Fruit fly (Drosophila melanogaster) whole organism, prepupa: ENCODE measurements around the gene CG43149.

ENCODE experiments used
- Blimp-1 ChIP-seq: fragments of 200-800 bp; sonication (Bioruptor generic); optimal IDR thresholded peaks from 3 replicates; lab custom pipeline; 2017; ENCODE audit warnings: missing biosample characterization, missing genetic modification characterization, mild to moderate bottlenecking, moderate library complexity, missing genetic modification reagents
- CG10669 ChIP-seq: fragments of 200-800 bp; sonication (Bioruptor generic); optimal IDR thresholded peaks from 3 replicates; lab custom pipeline; 2018; ENCODE audit warnings: missing biosample characterization, mild to moderate bottlenecking, missing genetic modification characterization, moderate library complexity
- CG11762 ChIP-seq: fragments of 200-800 bp; sonication (Bioruptor generic); optimal IDR thresholded peaks from 3 replicates; lab custom pipeline; 2016; ENCODE audit warnings: missing biosample characterization, missing genetic modification characterization; ENCODE audit not compliant: insufficient read depth
- CG11902 ChIP-seq: fragments of 200-800 bp; sonication (Bioruptor generic); optimal IDR thresholded peaks from 3 replicates; lab custom pipeline; 2016; ENCODE audit warnings: missing biosample characterization, missing genetic modification characterization
- CG15336 ChIP-seq: fragments of 200-800 bp; sonication (Bioruptor generic); IDR thresholded peaks from 2 replicates; pipeline ENCODE4 v1.3.6; 2022; ENCODE audit warnings: missing biosample characterization, missing genetic modification characterization
- CG1621 ChIP-seq: fragments of 200-800 bp; sonication (Bioruptor generic); optimal IDR thresholded peaks from 3 replicates; lab custom pipeline; 2018; ENCODE audit warnings: missing biosample characterization, mild to moderate bottlenecking, missing genetic modification characterization
- CG16779 ChIP-seq: fragments of 200-800 bp; sonication (Bioruptor generic); optimal IDR thresholded peaks from 3 replicates; lab custom pipeline; 2017; ENCODE audit warnings: missing biosample characterization, mild to moderate bottlenecking, missing genetic modification characterization
- CG3032 ChIP-seq: fragments of 200-800 bp; optimal IDR thresholded peaks from 2 replicates; lab custom pipeline; 2019; ENCODE audit warnings: missing biosample characterization, mild to moderate bottlenecking, missing genetic modification characterization, moderate library complexity
- CG31627 ChIP-seq: fragments of 200-800 bp; sonication (Bioruptor generic); optimal IDR thresholded peaks from 3 replicates; lab custom pipeline; 2016; ENCODE audit warnings: missing biosample characterization, missing genetic modification characterization
- CG32006 ChIP-seq: fragments of 200-800 bp; sonication (Bioruptor generic); optimal IDR thresholded peaks from 3 replicates; lab custom pipeline; 2017; ENCODE audit warnings: missing biosample characterization, mild to moderate bottlenecking, missing genetic modification characterization
- CG34406 ChIP-seq: fragments of 200-800 bp; sonication (Bioruptor generic); optimal IDR thresholded peaks from 3 replicates; lab custom pipeline; 2016; ENCODE audit warnings: missing biosample characterization, missing genetic modification characterization
- CG3919 ChIP-seq: fragments of 200-800 bp; sonication (Bioruptor generic); optimal IDR thresholded peaks from 3 replicates; lab custom pipeline; 2016; ENCODE audit warnings: missing biosample characterization, missing genetic modification characterization
- CG6276 ChIP-seq: fragments of 200-800 bp; sonication (Bioruptor generic); optimal IDR thresholded peaks from 2 replicates; lab custom pipeline; 2017; ENCODE audit warnings: missing biosample characterization, mild to moderate bottlenecking, missing genetic modification characterization
- CG6808 ChIP-seq: fragments of 200-800 bp; sonication (Bioruptor generic); optimal IDR thresholded peaks from 3 replicates; lab custom pipeline; 2017; ENCODE audit warnings: missing biosample characterization, missing genetic modification characterization, mild to moderate bottlenecking, moderate library complexity, missing genetic modification reagents
- CG6854 ChIP-seq: fragments of 200-800 bp; sonication (Bioruptor generic); optimal IDR thresholded peaks from 2 replicates; lab custom pipeline; 2017; ENCODE audit warnings: missing biosample characterization, mild to moderate bottlenecking, missing genetic modification characterization
- CG7368 ChIP-seq: fragments of 200-800 bp; sonication (Bioruptor generic); optimal IDR thresholded peaks from 3 replicates; lab custom pipeline; 2016; ENCODE audit warnings: missing biosample characterization, missing genetic modification characterization
- CG8119 ChIP-seq: fragments of 200-800 bp; sonication (Bioruptor generic); IDR thresholded peaks from 3 replicates; pipeline ENCODE4 v1.3.6; 2022; ENCODE audit warnings: missing biosample characterization, missing genetic modification characterization
- CG8319 ChIP-seq: fragments of 200-800 bp; sonication (Bioruptor generic); optimal IDR thresholded peaks from 3 replicates; lab custom pipeline; 2016; ENCODE audit warnings: missing biosample characterization, missing genetic modification characterization
- CG8632 ChIP-seq: fragments of 200-800 bp; sonication (Bioruptor generic); optimal IDR thresholded peaks from 3 replicates; lab custom pipeline; 2016; ENCODE audit warnings: missing biosample characterization, missing genetic modification characterization
- CG9139 ChIP-seq: fragments of 200-800 bp; sonication (Bioruptor generic); optimal IDR thresholded peaks from 3 replicates; lab custom pipeline; 2017; ENCODE audit warnings: missing biosample characterization, mild to moderate bottlenecking, missing genetic modification characterization
- Eip78C ChIP-seq: fragments of 200-800 bp; sonication (Bioruptor generic); peaks from one replicate; lab custom pipeline; 2016; ENCODE audit warnings: missing biosample characterization, missing genetic modification characterization
- Eip93F ChIP-seq: fragments of 200-800 bp; sonication (Bioruptor generic); optimal IDR thresholded peaks from 2 replicates; lab custom pipeline; 2016; ENCODE audit warnings: missing biosample characterization, mild to moderate bottlenecking, missing genetic modification characterization
- Ets21C ChIP-seq: fragments of 200-800 bp; sonication (Bioruptor generic); optimal IDR thresholded peaks from 3 replicates; lab custom pipeline; 2016; ENCODE audit warnings: missing biosample characterization, missing genetic modification characterization
- Ets96B ChIP-seq: fragments of 200-800 bp; optimal IDR thresholded peaks from 2 replicates; lab custom pipeline; 2019; ENCODE audit warnings: missing biosample characterization, mild to moderate bottlenecking, missing genetic modification characterization, moderate library complexity
- Gug ChIP-seq: fragments of 200-800 bp; sonication (Bioruptor generic); IDR thresholded peaks from 2 replicates; pipeline ENCODE4 v1.3.6; 2022; ENCODE audit warnings: missing biosample characterization, missing genetic modification characterization
- Hr39 ChIP-seq: fragments of 200-800 bp; sonication (Bioruptor generic); optimal IDR thresholded peaks from 2 replicates; lab custom pipeline; 2016; ENCODE audit warnings: missing biosample characterization, missing genetic modification characterization
- Hr4 ChIP-seq: fragments of 200-800 bp; sonication (Bioruptor generic); optimal IDR thresholded peaks from 3 replicates; lab custom pipeline; 2016; ENCODE audit warnings: missing biosample characterization, missing genetic modification characterization
- Met ChIP-seq: fragments of 200-800 bp; sonication (Bioruptor generic); optimal IDR thresholded peaks from 3 replicates; lab custom pipeline; 2016; ENCODE audit warnings: missing biosample characterization, missing genetic modification characterization
- Smox ChIP-seq: fragments of 200-800 bp; sonication (Bioruptor generic); optimal IDR thresholded peaks from 3 replicates; lab custom pipeline; 2016; ENCODE audit warnings: missing biosample characterization, missing genetic modification characterization
- Sox102F ChIP-seq: fragments of 200-800 bp; sonication (Bioruptor generic); optimal IDR thresholded peaks from 2 replicates; lab custom pipeline; 2016; ENCODE audit warnings: missing biosample characterization, mild to moderate bottlenecking, missing genetic modification characterization
- Sox14 ChIP-seq: fragments of 200-800 bp; sonication (Bioruptor generic); optimal IDR thresholded peaks from 3 replicates; lab custom pipeline; 2016; ENCODE audit warnings: missing biosample characterization, missing genetic modification characterization
- achi ChIP-seq: fragments of 200-800 bp; sonication (Bioruptor generic); optimal IDR thresholded peaks from 3 replicates; lab custom pipeline; 2016; ENCODE audit warnings: missing biosample characterization, missing genetic modification characterization
- acj6 ChIP-seq: fragments of 200-800 bp; sonication (Bioruptor generic); optimal IDR thresholded peaks from 3 replicates; lab custom pipeline; 2016; ENCODE audit warnings: missing biosample characterization, missing genetic modification characterization
- eg ChIP-seq: fragments of 200-800 bp; sonication (Bioruptor generic); IDR thresholded peaks from 3 replicates; pipeline ENCODE4 v1.3.6; 2022; ENCODE audit warnings: missing biosample characterization, missing genetic modification characterization
- fd59A ChIP-seq: fragments of 200-800 bp; sonication (Bioruptor generic); optimal IDR thresholded peaks from 2 replicates; lab custom pipeline; 2017; ENCODE audit warnings: missing biosample characterization, mild to moderate bottlenecking, missing genetic modification characterization, missing genetic modification reagents
- fd85E ChIP-seq: fragments of 200-800 bp; sonication (Bioruptor generic); optimal IDR thresholded peaks from 3 replicates; lab custom pipeline; 2016; ENCODE audit warnings: missing biosample characterization, missing genetic modification characterization
- fkh ChIP-seq: fragments of 200-800 bp; sonication (Bioruptor generic); optimal IDR thresholded peaks from 3 replicates; lab custom pipeline; 2017; ENCODE audit warnings: missing biosample characterization, mild to moderate bottlenecking, missing genetic modification characterization, moderate library complexity
- lz ChIP-seq: fragments of 200-800 bp; sonication (Bioruptor generic); optimal IDR thresholded peaks from 3 replicates; lab custom pipeline; 2016; ENCODE audit warnings: missing biosample characterization, missing genetic modification characterization
- net ChIP-seq: fragments of 200-800 bp; sonication (Bioruptor generic); optimal IDR thresholded peaks from 3 replicates; lab custom pipeline; 2016; ENCODE audit warnings: missing biosample characterization, missing genetic modification characterization
- pdm3 ChIP-seq: fragments of 200-800 bp; sonication (Bioruptor generic); optimal IDR thresholded peaks from 3 replicates; lab custom pipeline; 2016; ENCODE audit warnings: missing biosample characterization, missing genetic modification characterization
- salr ChIP-seq, 2 experiments: fragments of 200-800 bp; sonication (Bioruptor generic); optimal IDR thresholded peaks; 3 replicates each; lab custom pipeline; 2016 to 2018; ENCODE audit warnings: missing biosample characterization in 2 of 2, missing genetic modification characterization in 2 of 2, mild to moderate bottlenecking in 1 of 2
- spab ChIP-seq: fragments of 200-800 bp; sonication (Bioruptor generic); optimal IDR thresholded peaks from 2 replicates; lab custom pipeline; 2017; ENCODE audit warnings: missing biosample characterization, mild to moderate bottlenecking, missing genetic modification characterization, missing genetic modification reagents
- ss ChIP-seq, 2 experiments: fragments of 200-800 bp; sonication (Bioruptor generic); optimal IDR thresholded peaks; 2 replicates in 1 of 2; 3 replicates in 1 of 2; lab custom pipeline; 2017 to 2018; ENCODE audit warnings: mild to moderate bottlenecking in 2 of 2, missing biosample characterization in 2 of 2, missing genetic modification characterization in 2 of 2, moderate library complexity in 1 of 2
- svp ChIP-seq: fragments of 200-800 bp; sonication (Bioruptor generic); peaks from one replicate; lab custom pipeline; 2016; ENCODE audit warnings: missing biosample characterization, missing genetic modification characterization
- vri ChIP-seq: fragments of 200-800 bp; sonication (Bioruptor generic); optimal IDR thresholded peaks from 3 replicates; lab custom pipeline; 2016; ENCODE audit warnings: missing biosample characterization, mild to moderate bottlenecking, missing genetic modification characterization

The CG43149 gene

DNA sequence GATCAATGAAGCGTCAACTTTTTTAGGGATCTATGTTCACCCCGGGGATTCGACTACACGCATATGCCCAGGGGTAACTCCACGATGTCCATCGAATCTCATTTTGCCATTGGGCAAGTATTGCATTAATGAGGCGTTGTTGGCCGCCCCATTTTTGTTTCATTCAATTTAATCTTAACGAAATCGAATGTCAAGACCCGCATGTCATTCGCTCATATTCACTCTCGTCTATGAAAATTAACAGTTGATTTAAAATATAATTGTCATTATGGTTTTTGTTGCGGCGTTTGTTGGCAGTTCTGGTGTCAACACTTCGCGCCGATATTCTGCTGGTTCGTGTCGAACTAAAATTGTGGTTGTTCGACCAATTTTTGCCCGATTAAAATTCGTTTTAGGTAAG lies 32.4 kb upstream of the CG43149 start:
- TF ChIP-seq CG9139, result no peak
- peak; percentile 68 for TF ChIP-seq svp (GFP tag; lab: Kevin White, UChicago)
- TF ChIP-seq CG15336, result no peak
- TF ChIP-seq fd85E (GFP tag; lab: Kevin White, UChicago), result no peak
- no peak for TF ChIP-seq CG16779 (tag; lab: Kevin White, UChicago)
- TF ChIP-seq Hr4, result no peak
- TF ChIP-seq CG8119 (GFP tag; lab: Robert Waterston, UW), result no peak
- TF ChIP-seq Eip93F (GFP tag; lab: Kevin White, UChicago), result no peak
- TF ChIP-seq acj6 (GFP tag; lab: Kevin White, UChicago), result no peak

dm6 chr3L:85204-85811 lies 30.8 kb upstream of the CG43149 start:
- TF ChIP-seq CG6854 (GFP tag; lab: Kevin White, UChicago) (peak; percentile 57), Sox14 (GFP tag; lab: Kevin White, UChicago) (peak; percentile 9), Blimp-1 (peak; percentile 7), eg (no peak), fkh (GFP tag; lab: Kevin White, UChicago) (peak; percentile 75), CG3919 (GFP tag; lab: Kevin White, UChicago) (peak; percentile 36), Eip93F (GFP tag; lab: Kevin White, UChicago) (peak; percentile 40), net (GFP tag; lab: Kevin White, UChicago) (peak; percentile 50), ss (GFP tag; optimal IDR thresholded peaks at IDR 0.05; lab: Kevin White, UChicago) (peak; percentile 20 to 70), CG6808 (GFP tag; lab: Kevin White, UChicago) (peak; percentile 66), fd59A (GFP tag; lab: Kevin White, UChicago) (peak; percentile 26), pdm3 (GFP tag; lab: Kevin White, UChicago) (peak; percentile 25), CG11902 (GFP tag; lab: Kevin White, UChicago) (no peak), CG8119 (GFP tag; lab: Robert Waterston, UW) (no peak), CG10669 (GFP tag; lab: Kevin White, UChicago) (peak; percentile 60), Ets21C (GFP tag; lab: Kevin White, UChicago) (no peak), CG16779 (tag; lab: Kevin White, UChicago) (peak; percentile 28), Hr4 (no peak), achi (GFP tag; lab: Kevin White, UChicago) (peak; percentile 18), CG3032 (peak; percentile 34), svp (GFP tag; lab: Kevin White, UChicago) (peak; percentile 55), CG34406 (GFP tag; lab: Kevin White, UChicago) (peak; percentile 24), Ets96B (tag; lab: Kevin White, UChicago) (no peak), Gug (no peak), CG11762 (no peak), Eip78C (GFP tag; lab: Kevin White, UChicago) (peak; percentile 75), acj6 (GFP tag; lab: Kevin White, UChicago) (peak; percentile 20), salr (GFP tag; optimal IDR thresholded peaks at IDR 0.05; lab: Kevin White, UChicago) (peak in 1 of 2 experiments; percentile 26), lz (GFP tag; lab: Kevin White, UChicago) (no peak), spab (GFP tag; lab: Kevin White, UChicago) (peak; percentile 51), CG32006 (no peak), CG8319 (GFP tag; lab: Kevin White, UChicago) (no peak), Smox (GFP tag; lab: Kevin White, UChicago) (no peak), CG7368 (GFP tag; lab: Kevin White, UChicago) (peak; percentile 40), CG1621 (tag; lab: Kevin White, UChicago) (peak; percentile 13), Hr39 (GFP tag; lab: Kevin White, UChicago) (no peak), CG9139 (peak; percentile 59), CG6276 (no peak), Met (peak; percentile 24), vri (peak; percentile 81), Sox102F (GFP tag; lab: Kevin White, UChicago) (peak; percentile 27), CG31627 (no peak), CG15336 (no peak), CG8632 (GFP tag; lab: Kevin White, UChicago) (peak; percentile 34)
